Fruit fly (Drosophila melanogaster): ENCODE measurements around the gene nAChRalpha7.

Gene nAChRalpha7

dm6 chrX:19321820-19322708 lies 26.2 kb downstream of the nAChRalpha7 start, which contains the start of gene out (continued):
- TF ChIP-seq dac (GFP tag; optimal IDR thresholded peaks at IDR 0.05), result peak; percentile 96
- TF ChIP-seq CG6792 (GFP tag; optimal IDR thresholded peaks at IDR 0.05), result peak; percentile 93
- TF ChIP-seq OdsH (GFP tag; optimal IDR thresholded peaks at IDR 0.05), result peak; percentile 95
- TF ChIP-seq CG3919 (GFP tag; optimal IDR thresholded peaks at IDR 0.05), result peak; percentile 95
- peak; percentile 94 for TF ChIP-seq CG3032 (tag; optimal IDR thresholded peaks at IDR 0.05)
- peak; percentile 94 for TF ChIP-seq CG6808 (GFP tag; optimal IDR thresholded peaks at IDR 0.05)
- peak; percentile 97 for TF ChIP-seq CG15336 (GFP tag; IDR thresholded peaks at IDR 0.05)
- TF ChIP-seq Eip78C (GFP tag), result peak; percentile 99
- TF ChIP-seq Met (GFP tag; optimal IDR thresholded peaks at IDR 0.05), result peak; percentile 94
- TF ChIP-seq Hr38 (GFP tag; optimal IDR thresholded peaks at IDR 0.05), result no peak
- TF ChIP-seq CG16779 (tag; optimal IDR thresholded peaks at IDR 0.05), result peak; percentile 90
- peak; percentile 94 for TF ChIP-seq Sox102F (GFP tag; optimal IDR thresholded peaks at IDR 0.05)
- peak; percentile 97 for TF ChIP-seq svp (GFP tag)
- TF ChIP-seq lz (GFP tag; optimal IDR thresholded peaks at IDR 0.05), result peak; percentile 93
- TF ChIP-seq Eip75B (GFP tag; optimal IDR thresholded peaks at IDR 0.05), result peak; percentile 94
- TF ChIP-seq fkh (GFP tag; optimal IDR thresholded peaks at IDR 0.05), result peak; percentile 40
- TF ChIP-seq Smox (GFP tag; optimal IDR thresholded peaks at IDR 0.05), result peak; percentile 93
- peak; percentile 93 for TF ChIP-seq CG11762 (GFP tag; optimal IDR thresholded peaks at IDR 0.05; ENCODE audit: insufficient read depth)
- peak; percentile 94 for TF ChIP-seq CG4318 (GFP tag; optimal IDR thresholded peaks at IDR 0.05)
- TF ChIP-seq CG6854 (GFP tag; optimal IDR thresholded peaks at IDR 0.05), result peak; percentile 93
- peak; percentile 93 for TF ChIP-seq Hr4 (GFP tag; optimal IDR thresholded peaks at IDR 0.05)
- peak; percentile 91 for TF ChIP-seq CG1621 (tag; optimal IDR thresholded peaks at IDR 0.05)
- peak; percentile 91 for TF ChIP-seq Sox15 (GFP tag; optimal IDR thresholded peaks at IDR 0.05)
- peak; percentile 90 for TF ChIP-seq CG7368 (GFP tag; optimal IDR thresholded peaks at IDR 0.05)
- TF ChIP-seq cyc (GFP tag; optimal IDR thresholded peaks at IDR 0.05), result peak; percentile 91
- TF ChIP-seq fd59A (GFP tag; optimal IDR thresholded peaks at IDR 0.05), result peak; percentile 93
- TF ChIP-seq CG8119 (GFP tag; IDR thresholded peaks at IDR 0.05), result peak; percentile 97
- peak; percentile 93 for TF ChIP-seq spab (GFP tag; optimal IDR thresholded peaks at IDR 0.05)
- TF ChIP-seq CG8632 (GFP tag; optimal IDR thresholded peaks at IDR 0.05), result peak; percentile 92
- peak; percentile 95 for TF ChIP-seq Sox14 (GFP tag; optimal IDR thresholded peaks at IDR 0.05)
- peak; percentile 94 for TF ChIP-seq CG10669 (GFP tag; optimal IDR thresholded peaks at IDR 0.05)
- peak; percentile 85 for TF ChIP-seq vri (GFP tag; optimal IDR thresholded peaks at IDR 0.05)
- peak; percentile 89 for TF ChIP-seq Ets21C (GFP tag; optimal IDR thresholded peaks at IDR 0.05)
- peak; percentile 86 for TF ChIP-seq CG11902 (GFP tag; optimal IDR thresholded peaks at IDR 0.05)
- peak; percentile 96 for TF ChIP-seq Gug (GFP tag; IDR thresholded peaks at IDR 0.05)
- peak; percentile 80 for TF ChIP-seq Blimp-1 (GFP tag; optimal IDR thresholded peaks at IDR 0.05)

- no peak for TF ChIP-seq acj6 (GFP tag; optimal IDR thresholded peaks at IDR 0.05)
- TF ChIP-seq CG1621 (tag; optimal IDR thresholded peaks at IDR 0.05), result no peak
- no peak for TF ChIP-seq dsx (GFP tag; optimal IDR thresholded peaks at IDR 0.05; ENCODE audit: poor library complexity, severe bottlenecking)
- TF ChIP-seq Hr38 (GFP tag; optimal IDR thresholded peaks at IDR 0.05), result no peak
- no peak for TF ChIP-seq CG6854 (GFP tag; optimal IDR thresholded peaks at IDR 0.05)
- TF ChIP-seq CG10631 (GFP tag; optimal IDR thresholded peaks at IDR 0.05), result no peak
- no peak for TF ChIP-seq Hr39 (GFP tag; optimal IDR thresholded peaks at IDR 0.05)
- no peak for TF ChIP-seq Hr4 (GFP tag; optimal IDR thresholded peaks at IDR 0.05)
- TF ChIP-seq Eip75B (GFP tag; optimal IDR thresholded peaks at IDR 0.05), result no peak
- no peak for TF ChIP-seq CG31627 (GFP tag; optimal IDR thresholded peaks at IDR 0.05)
- no peak for TF ChIP-seq CG8632 (GFP tag; optimal IDR thresholded peaks at IDR 0.05)
- TF ChIP-seq eg (GFP tag; IDR thresholded peaks at IDR 0.05), result no peak
- TF ChIP-seq CG4318 (GFP tag; optimal IDR thresholded peaks at IDR 0.05), result no peak
- no peak for TF ChIP-seq spab (GFP tag; optimal IDR thresholded peaks at IDR 0.05)
- TF ChIP-seq salr (GFP tag; optimal IDR thresholded peaks at IDR 0.05), result no peak
- TF ChIP-seq fkh (GFP tag; optimal IDR thresholded peaks at IDR 0.05), result no peak
Measured at dm6 chrX:19318924-19319323, 29.3 kb downstream of the nAChRalpha7 start.
